Worm (Caenorhabditis elegans): ENCODE data around the gene srh-234.

The srh-234 gene

DNA sequence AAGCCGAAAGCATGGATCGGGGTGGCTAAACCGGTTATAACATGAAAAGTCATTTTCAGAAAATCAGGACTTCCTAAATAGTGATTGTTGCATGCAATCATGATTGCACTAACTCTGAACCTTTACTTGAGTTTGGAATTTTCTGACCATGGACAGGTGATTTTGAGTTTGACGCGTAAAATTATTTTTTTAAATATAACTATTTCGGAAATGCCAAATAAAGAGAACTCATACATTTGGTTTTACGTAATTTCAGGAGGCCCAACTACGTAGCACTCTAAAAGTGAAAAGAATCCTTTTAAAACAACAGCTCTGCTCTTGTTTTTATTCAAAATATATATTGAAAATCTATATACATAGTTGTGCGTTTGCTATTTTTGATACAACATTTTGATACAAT lies at the start of gene srh-234:
Gene srh-234 (minus strand): TSS at position 101 of the 400 bp plus-strand sequence.
- no peak for TF ChIP-seq tbx-11 (GFP tag; IDR thresholded peaks at IDR 0.05)
- no peak for TF ChIP-seq ets-7 (tag; optimal IDR thresholded peaks at IDR 0.05)
- no peak for TF ChIP-seq aly-1 (tag; optimal IDR thresholded peaks at IDR 0.05)
- TF ChIP-seq hmg-4 (GFP tag; optimal IDR thresholded peaks at IDR 0.05), result no peak
- no peak for TF ChIP-seq ceh-36 (tag; optimal IDR thresholded peaks at IDR 0.05)
- TF ChIP-seq hmbx-1 (tag; optimal IDR thresholded peaks at IDR 0.05), result no peak
- no peak for TF ChIP-seq tra-4 (tag; optimal IDR thresholded peaks at IDR 0.05)
- no peak for TF ChIP-seq F13C5.2 (tag; optimal IDR thresholded peaks at IDR 0.05)
- TF ChIP-seq B0310.2 (tag; optimal IDR thresholded peaks at IDR 0.05), result no peak
- TF ChIP-seq ceh-13 (GFP tag; optimal IDR thresholded peaks at IDR 0.05), result no peak
- no peak for TF ChIP-seq ama-1 (optimal IDR thresholded peaks at IDR 0.05)
- TF ChIP-seq hnd-1 (tag; optimal IDR thresholded peaks at IDR 0.05), result no peak
- no peak for TF ChIP-seq pes-1 (GFP tag; IDR thresholded peaks at IDR 0.05)
- no peak for TF ChIP-seq scrt-1 (GFP tag; IDR thresholded peaks at IDR 0.05)
- no peak for TF ChIP-seq sea-1 (GFP tag; conservative IDR thresholded peaks at IDR 0.05)
- no peak for TF ChIP-seq tbx-37 (GFP tag; conservative IDR thresholded peaks at IDR 0.05)
- no peak for TF ChIP-seq flt-1 (GFP tag; IDR thresholded peaks at IDR 0.05)

DNA sequence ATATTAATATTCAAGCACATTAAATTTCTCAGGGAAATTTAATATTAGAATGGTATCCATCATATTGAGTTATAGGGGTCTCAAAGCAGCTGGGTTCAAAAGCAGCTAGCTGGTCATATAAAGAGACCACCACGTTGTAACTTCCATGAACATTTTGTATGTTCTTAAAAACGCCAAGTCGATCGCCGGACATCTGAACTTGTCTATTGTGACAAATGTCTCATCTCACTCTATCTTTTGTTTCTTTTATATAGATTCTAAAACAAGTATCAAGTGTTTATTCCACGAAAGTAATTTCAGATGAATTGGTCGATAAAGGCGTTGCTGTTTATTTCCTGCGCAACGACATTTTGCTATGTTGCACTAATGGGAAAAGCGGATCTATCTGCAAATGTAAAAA lies 45.2 kb upstream of the srh-234 start, which contains the start of gene ZK105.3:
Gene ZK105.3 (plus strand): TSS at position 301 of the 400 bp plus-strand sequence.
- TF ChIP-seq aly-1 (tag; optimal IDR thresholded peaks at IDR 0.05) (no peak), scrt-1 (GFP tag; IDR thresholded peaks at IDR 0.05) (no peak), hnd-1 (tag; optimal IDR thresholded peaks at IDR 0.05) (no peak), ama-1 (optimal IDR thresholded peaks at IDR 0.05) (no peak), tra-4 (tag; optimal IDR thresholded peaks at IDR 0.05) (no peak), B0310.2 (tag; optimal IDR thresholded peaks at IDR 0.05) (no peak), flt-1 (GFP tag; IDR thresholded peaks at IDR 0.05) (no peak), ceh-36 (tag; optimal IDR thresholded peaks at IDR 0.05) (no peak), pes-1 (GFP tag; IDR thresholded peaks at IDR 0.05) (no peak)

DNA sequence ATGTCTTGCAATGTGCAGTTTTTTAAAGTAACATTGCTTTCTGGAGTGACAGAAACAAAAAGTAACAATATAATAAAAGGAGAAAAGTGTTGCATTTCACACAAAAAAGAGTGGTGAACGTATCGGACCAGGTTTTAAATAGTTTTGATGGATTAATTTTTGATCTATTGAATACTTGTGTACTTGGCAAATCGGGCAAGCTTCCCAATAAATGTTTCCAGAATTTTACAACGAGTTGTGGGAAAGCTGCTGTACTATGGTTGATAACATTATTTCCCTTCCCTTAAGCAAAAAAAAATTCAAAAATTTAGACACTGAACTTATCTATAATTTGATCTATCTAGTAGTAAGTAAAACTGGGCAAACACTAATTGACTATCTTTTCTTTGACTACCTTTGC lies 41.7 kb upstream of the srh-234 start, which contains the start of gene C12D5.10:
Gene C12D5.10 (minus strand): TSS at position 101 of the 400 bp plus-strand sequence.
- TF ChIP-seq hnd-1 (tag; optimal IDR thresholded peaks at IDR 0.05) (no peak), hmbx-1 (tag; optimal IDR thresholded peaks at IDR 0.05) (no peak), ets-7 (tag; optimal IDR thresholded peaks at IDR 0.05) (no peak), ceh-13 (GFP tag; optimal IDR thresholded peaks at IDR 0.05) (no peak), sea-1 (GFP tag; conservative IDR thresholded peaks at IDR 0.05) (no peak), aly-1 (tag; optimal IDR thresholded peaks at IDR 0.05) (no peak)

DNA sequence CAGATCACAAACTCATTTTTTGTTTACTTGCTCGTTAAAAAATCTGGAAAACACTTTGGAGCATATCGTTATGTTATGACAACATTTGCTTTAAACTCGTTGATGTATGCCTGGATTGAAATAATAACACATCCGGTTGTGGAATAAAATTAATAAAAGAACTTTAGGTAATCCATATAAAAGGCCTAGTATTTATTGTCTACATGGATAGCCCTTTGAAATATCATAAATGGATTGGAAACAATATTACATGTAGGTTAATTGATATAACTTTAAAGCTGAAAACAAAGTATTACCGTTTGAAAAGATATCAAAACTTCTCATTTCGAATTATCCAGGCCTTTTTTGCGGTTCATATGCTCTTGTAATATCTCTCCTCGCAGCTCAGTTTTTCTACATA lies 39.0 kb upstream of the srh-234 start:
- TF ChIP-seq flt-1 (GFP tag; IDR thresholded peaks at IDR 0.05) (no peak), tra-4 (tag; optimal IDR thresholded peaks at IDR 0.05) (no peak), F13C5.2 (tag; optimal IDR thresholded peaks at IDR 0.05) (no peak), hmbx-1 (tag; optimal IDR thresholded peaks at IDR 0.05) (no peak), pes-1 (GFP tag; IDR thresholded peaks at IDR 0.05) (no peak), ceh-13 (GFP tag; optimal IDR thresholded peaks at IDR 0.05) (no peak), ceh-36 (tag; optimal IDR thresholded peaks at IDR 0.05) (no peak), tbx-11 (GFP tag; IDR thresholded peaks at IDR 0.05) (no peak), hmg-4 (GFP tag; optimal IDR thresholded peaks at IDR 0.05) (no peak), ets-7 (tag; optimal IDR thresholded peaks at IDR 0.05) (no peak)

DNA sequence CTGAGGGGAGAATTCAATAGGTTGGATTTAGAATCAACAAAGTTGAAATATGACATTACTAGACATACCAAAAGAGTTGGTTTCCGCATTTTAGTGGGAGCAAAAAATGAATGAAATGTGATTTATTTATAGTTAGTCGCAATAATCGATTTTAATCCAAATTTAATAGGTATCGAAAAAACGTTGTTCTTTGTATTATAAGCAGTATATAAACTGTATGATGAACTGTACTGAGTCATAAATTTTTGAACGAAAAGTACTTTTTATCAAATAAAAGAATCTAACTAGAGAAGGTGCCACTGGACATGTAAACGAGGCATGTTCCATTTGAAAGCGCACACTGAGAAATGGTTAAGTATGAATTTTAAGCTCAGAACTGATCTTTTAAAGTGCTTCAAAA lies 38.2 kb upstream of the srh-234 start, which contains the start of gene C12D5.9:
Gene C12D5.9 (minus strand): TSS at position 101 of the 400 bp plus-strand sequence.
- TF ChIP-seq scrt-1 (GFP tag; IDR thresholded peaks at IDR 0.05), result no peak
- TF ChIP-seq sea-1 (GFP tag; conservative IDR thresholded peaks at IDR 0.05), result no peak
- no peak for TF ChIP-seq hmg-4 (GFP tag; optimal IDR thresholded peaks at IDR 0.05)
- TF ChIP-seq tbx-37 (GFP tag; conservative IDR thresholded peaks at IDR 0.05), result no peak
- no peak for TF ChIP-seq ets-7 (tag; optimal IDR thresholded peaks at IDR 0.05)
- TF ChIP-seq ceh-13 (GFP tag; optimal IDR thresholded peaks at IDR 0.05), result no peak
- no peak for TF ChIP-seq ama-1 (optimal IDR thresholded peaks at IDR 0.05)
- TF ChIP-seq hmbx-1 (tag; optimal IDR thresholded peaks at IDR 0.05), result no peak
- TF ChIP-seq ceh-36 (tag; optimal IDR thresholded peaks at IDR 0.05), result no peak
- no peak for TF ChIP-seq pes-1 (GFP tag; IDR thresholded peaks at IDR 0.05)
- no peak for TF ChIP-seq flt-1 (GFP tag; IDR thresholded peaks at IDR 0.05)
- TF ChIP-seq hnd-1 (tag; optimal IDR thresholded peaks at IDR 0.05), result no peak
- no peak for TF ChIP-seq F13C5.2 (tag; optimal IDR thresholded peaks at IDR 0.05)
- TF ChIP-seq tbx-11 (GFP tag; IDR thresholded peaks at IDR 0.05), result no peak
- TF ChIP-seq aly-1 (tag; optimal IDR thresholded peaks at IDR 0.05), result no peak
- no peak for TF ChIP-seq tra-4 (tag; optimal IDR thresholded peaks at IDR 0.05)

DNA sequence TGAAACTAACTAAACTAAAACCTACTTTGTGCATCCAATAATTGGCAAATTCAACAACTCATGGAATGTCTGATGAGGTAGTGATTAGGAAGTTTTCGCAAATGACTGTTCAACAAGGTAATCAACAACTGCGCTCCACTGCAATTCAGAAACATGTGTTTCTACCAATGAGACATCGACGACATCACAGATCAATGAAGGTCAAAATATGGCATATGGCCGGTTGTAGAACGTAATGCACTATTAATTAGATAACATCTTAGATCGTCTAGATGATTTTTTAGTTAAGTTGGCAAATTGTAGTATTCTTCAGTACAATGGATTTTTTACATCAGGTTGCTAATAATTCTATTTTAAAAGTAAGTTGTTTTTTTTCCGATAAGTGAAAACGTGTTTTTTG lies 34.5 kb upstream of the srh-234 start, which contains the start of the genes nhr-94 and nhr-152:
Gene nhr-94 (minus strand): TSS at position 147 of the 400 bp plus-strand sequence.
Gene nhr-152 (plus strand): TSS at position 162 of the 400 bp plus-strand sequence.
- no peak for TF ChIP-seq ceh-13 (GFP tag; optimal IDR thresholded peaks at IDR 0.05)
- no peak for TF ChIP-seq flt-1 (GFP tag; IDR thresholded peaks at IDR 0.05)
- TF ChIP-seq aly-1 (tag; optimal IDR thresholded peaks at IDR 0.05), result no peak
- no peak for TF ChIP-seq tbx-37 (GFP tag; conservative IDR thresholded peaks at IDR 0.05)
- no peak for TF ChIP-seq scrt-1 (GFP tag; IDR thresholded peaks at IDR 0.05)
- TF ChIP-seq ceh-36 (tag; optimal IDR thresholded peaks at IDR 0.05), result no peak
- TF ChIP-seq ets-7 (tag; optimal IDR thresholded peaks at IDR 0.05), result no peak
- no peak for TF ChIP-seq hmg-4 (GFP tag; optimal IDR thresholded peaks at IDR 0.05)
- no peak for TF ChIP-seq pes-1 (GFP tag; IDR thresholded peaks at IDR 0.05)
- TF ChIP-seq sea-1 (GFP tag; conservative IDR thresholded peaks at IDR 0.05), result no peak
- TF ChIP-seq tra-4 (tag; optimal IDR thresholded peaks at IDR 0.05), result no peak
- TF ChIP-seq B0310.2 (tag; optimal IDR thresholded peaks at IDR 0.05), result no peak
- no peak for TF ChIP-seq ama-1 (optimal IDR thresholded peaks at IDR 0.05)
- no peak for TF ChIP-seq F13C5.2 (tag; optimal IDR thresholded peaks at IDR 0.05)
- TF ChIP-seq tbx-11 (GFP tag; IDR thresholded peaks at IDR 0.05), result no peak
- TF ChIP-seq hnd-1 (tag; optimal IDR thresholded peaks at IDR 0.05), result no peak
- TF ChIP-seq hmbx-1 (tag; optimal IDR thresholded peaks at IDR 0.05), result no peak

DNA sequence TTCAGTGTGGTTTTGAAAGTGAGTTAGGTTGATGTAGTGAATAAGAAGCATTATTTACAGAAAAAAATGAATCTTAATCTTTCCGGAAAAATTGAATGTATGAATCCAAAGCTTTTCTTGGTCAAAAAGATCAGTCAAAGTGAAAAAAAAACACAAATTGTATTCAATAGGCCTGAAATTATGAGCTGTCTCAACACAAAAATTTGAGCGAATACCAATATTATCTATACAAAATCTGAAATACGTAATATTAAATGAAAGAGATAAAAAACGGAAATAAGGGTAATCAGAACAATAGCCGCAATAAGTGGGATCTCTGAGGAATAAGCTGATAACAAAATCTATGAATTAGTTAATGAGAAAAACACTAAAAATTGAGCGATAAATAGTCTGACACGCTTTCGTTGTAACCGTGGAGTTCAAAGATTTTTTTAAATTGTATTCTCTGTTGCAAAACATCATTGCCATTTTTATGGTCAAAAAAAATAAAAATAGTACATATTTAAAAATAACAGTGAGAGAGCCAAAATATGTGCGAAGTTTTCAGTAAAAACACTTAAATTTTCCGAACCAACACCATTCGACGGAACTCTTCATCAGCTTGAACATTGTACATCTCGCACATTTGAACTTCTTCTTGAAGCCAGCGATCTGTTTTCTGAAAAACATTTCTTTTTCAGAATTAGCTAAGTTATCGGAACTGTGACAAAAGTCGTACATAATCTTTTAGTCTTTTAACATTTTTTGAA lies 32.4 kb upstream of the srh-234 start, which contains the start of gene sre-11:
Gene sre-11 (minus strand): TSS at position 51 of the 749 bp plus-strand sequence.
- no peak for TF ChIP-seq hnd-1 (tag; optimal IDR thresholded peaks at IDR 0.05)
